Fruit fly (Drosophila melanogaster) Kc167 (cell line): ENCODE data around the gene CG2767.

Experiments
- Myc ChIP-seq: fragments of >200 bp; optimal IDR thresholded peaks from 2 replicates; lab custom pipeline; 2017; ENCODE audit warnings: missing external identifiers
- Sin3A ChIP-seq: fragments of >200 bp; optimal IDR thresholded peaks from 2 replicates; lab custom pipeline; 2018; ENCODE audit warnings: missing external identifiers
- h ChIP-seq: fragments of >200 bp; optimal IDR thresholded peaks from 3 replicates; lab custom pipeline; 2018; ENCODE audit warnings: missing external identifiers
- insv ChIP-seq: fragments of >200 bp; optimal IDR thresholded peaks from 3 replicates; lab custom pipeline; 2018; ENCODE audit warnings: missing external identifiers
- psq ChIP-seq: fragments of >200 bp; optimal IDR thresholded peaks from 2 replicates; lab custom pipeline; 2017; ENCODE audit warnings: missing external identifiers
- ttk ChIP-seq: sonication (Bioruptor generic); optimal IDR thresholded peaks from 2 replicates; lab custom pipeline; 2017; ENCODE audit warnings: missing external identifiers

DNA sequence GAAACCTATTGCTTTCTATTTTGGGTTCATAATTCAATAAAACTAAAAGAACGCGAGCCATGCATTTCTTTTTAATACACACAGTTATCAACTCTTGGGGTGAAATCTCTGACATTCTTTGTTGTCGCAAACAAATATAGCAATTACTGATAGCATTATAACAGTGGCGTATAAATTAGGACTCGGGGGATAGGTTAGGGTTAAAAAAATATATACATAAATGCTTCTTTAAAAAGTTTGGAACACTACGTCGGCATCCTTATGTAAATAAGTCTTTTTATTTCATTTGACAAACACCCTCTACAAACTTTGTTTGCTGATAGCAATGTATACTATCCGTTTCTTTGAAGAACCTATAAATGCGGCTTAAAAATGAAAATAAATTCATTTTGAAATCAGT is 32.9 kb upstream of the CG2767 start, which contains the start of gene CG43060:
- TF ChIP-seq ttk (lab: Kevin White, UChicago) = no peak
- TF ChIP-seq psq = no peak
- TF ChIP-seq h (lab: Kevin White, UChicago) = no peak
- no peak for TF ChIP-seq Myc (lab: Kevin White, UChicago)
- no peak for TF ChIP-seq Sin3A (lab: Kevin White, UChicago)
- no peak for TF ChIP-seq insv (lab: Kevin White, UChicago)
